Fruit fly (Drosophila melanogaster) whole organism, embryonic: Measurements from ENCODE around the gene CalpB.
A peak's percentile ranks its signal among the peaks of the same experiment; 100 is the strongest.

Source experiments
- C15 ChIP-seq: fragments of 200-800 bp; sonication (Bioruptor generic); IDR thresholded peaks from 3 replicates; pipeline ENCODE4 v1.3.6; 2022; ENCODE audit warnings: missing biosample characterization, missing genetic modification characterization
- CG10321 ChIP-seq: fragments of 200-800 bp; sonication (Bioruptor generic); IDR thresholded peaks from 2 replicates; pipeline ENCODE4 v1.3.6; 2022; ENCODE audit warnings: missing biosample characterization, missing genetic modification characterization
- CG10654 ChIP-seq: fragments of 200-800 bp; sonication (Bioruptor generic); optimal IDR thresholded peaks from 2 replicates; lab custom pipeline; 2016; ENCODE audit warnings: missing biosample characterization, missing genetic modification characterization
- CG11093 ChIP-seq: fragments of 200-800 bp; sonication (Bioruptor generic); IDR thresholded peaks from 3 replicates; pipeline ENCODE4 v1.3.6; 2022; ENCODE audit warnings: missing biosample characterization, missing genetic modification characterization
- CG11247 ChIP-seq: fragments of 200-800 bp; sonication (Bioruptor generic); IDR thresholded peaks from 2 replicates; pipeline ENCODE4 v1.3.6; 2022; ENCODE audit warnings: missing biosample characterization, missing genetic modification characterization
- CG11504 ChIP-seq: fragments of 200-800 bp; sonication (Bioruptor generic); optimal IDR thresholded peaks from 3 replicates; lab custom pipeline; 2019; ENCODE audit warnings: missing biosample characterization, mild to moderate bottlenecking, missing genetic modification characterization, moderate library complexity
- CG12659 ChIP-seq: fragments of 200-800 bp; sonication (Bioruptor generic); optimal IDR thresholded peaks from 3 replicates; lab custom pipeline; 2017; ENCODE audit warnings: mild to moderate bottlenecking, missing biosample characterization, missing genetic modification reagents, missing genetic modification characterization
- CG15011 ChIP-seq: fragments of 200-800 bp; sonication (Bioruptor generic); optimal IDR thresholded peaks from 3 replicates; lab custom pipeline; 2018; ENCODE audit warnings: missing biosample characterization, mild to moderate bottlenecking, missing genetic modification characterization
- CG16813 ChIP-seq: fragments of 200-800 bp; sonication (Bioruptor generic); IDR thresholded peaks from 3 replicates; pipeline ENCODE4 v1.3.6; 2022; ENCODE audit warnings: missing biosample characterization, missing genetic modification characterization; ENCODE audit not compliant: partially characterized antibody
- CG17186 ChIP-seq: fragments of 200-800 bp; sonication (Bioruptor generic); optimal IDR thresholded peaks from 3 replicates; lab custom pipeline; 2017; ENCODE audit warnings: missing biosample characterization, missing genetic modification reagents, missing genetic modification characterization
- CG33213 ChIP-seq: fragments of 200-800 bp; sonication (Bioruptor generic); optimal IDR thresholded peaks from 3 replicates; lab custom pipeline; 2016; ENCODE audit warnings: missing biosample characterization, missing genetic modification characterization
- CG3995 ChIP-seq: fragments of 200-800 bp; sonication (Bioruptor generic); optimal IDR thresholded peaks from 3 replicates; lab custom pipeline; 2016; ENCODE audit warnings: missing biosample characterization, missing genetic modification characterization
- CG5180 ChIP-seq: fragments of 200-800 bp; sonication (Bioruptor generic); optimal IDR thresholded peaks from 3 replicates; lab custom pipeline; 2017; ENCODE audit warnings: missing biosample characterization, missing genetic modification characterization, mild to moderate bottlenecking, moderate library complexity, missing genetic modification reagents
- CG6254 ChIP-seq: fragments of 200-800 bp; sonication (Bioruptor generic); optimal IDR thresholded peaks from 3 replicates; lab custom pipeline; 2017; ENCODE audit warnings: mild to moderate bottlenecking, missing biosample characterization, missing genetic modification reagents, missing genetic modification characterization
- CG8290 ChIP-seq, 3 experiments: fragments of 200-800 bp; sonication (Bioruptor generic); optimal IDR thresholded peaks; 2 replicates each; lab custom pipeline; 2016 to 2019; ENCODE audit warnings: missing biosample characterization in 3 of 3, missing genetic modification characterization in 3 of 3, mild to moderate bottlenecking in 2 of 3, moderate library complexity in 1 of 3
- CG8388 ChIP-seq: fragments of 200-800 bp; sonication (Bioruptor generic); optimal IDR thresholded peaks from 2 replicates; lab custom pipeline; 2019; ENCODE audit warnings: missing biosample characterization, mild to moderate bottlenecking, missing genetic modification characterization, moderate library complexity
- CG9727 ChIP-seq: fragments of 200-800 bp; sonication (Bioruptor generic); optimal IDR thresholded peaks from 3 replicates; lab custom pipeline; 2017; ENCODE audit warnings: missing biosample characterization, mild to moderate bottlenecking, missing genetic modification characterization
- CG9817 ChIP-seq: fragments of 200-800 bp; sonication (Bioruptor generic); optimal IDR thresholded peaks from 2 replicates; lab custom pipeline; 2018; ENCODE audit warnings: missing biosample characterization, mild to moderate bottlenecking, missing genetic modification characterization, moderate library complexity
- CG9932 ChIP-seq: fragments of 200-800 bp; sonication (Bioruptor generic); IDR thresholded peaks from 2 replicates; pipeline ENCODE4 v1.3.6; 2022; ENCODE audit warnings: missing biosample characterization, missing genetic modification characterization
- D ChIP-seq, 2 experiments: fragments of 200-800 bp in 1 of 2; fragments of >200 bp in 1 of 2; sonication (Bioruptor generic) in 1 of 2; optimal IDR thresholded peaks; 2 replicates in 1 of 2; 3 replicates in 1 of 2; lab custom pipeline; 2017; ENCODE audit warnings: mild to moderate bottlenecking in 1 of 2, missing biosample characterization in 1 of 2, missing genetic modification characterization in 1 of 2, missing genetic modification reagents in 1 of 2
- Dp ChIP-seq: fragments of 200-800 bp; sonication (Bioruptor generic); optimal IDR thresholded peaks from 2 replicates; lab custom pipeline; 2018; ENCODE audit warnings: missing biosample characterization, mild to moderate bottlenecking, missing genetic modification characterization, moderate library complexity
- Dref ChIP-seq: fragments of 200-800 bp; sonication (Bioruptor generic); IDR thresholded peaks from 2 replicates; pipeline ENCODE4 v1.3.6; 2022; ENCODE audit warnings: missing biosample characterization, missing genetic modification characterization
- Fer2 ChIP-seq: fragments of 200-800 bp; sonication (Bioruptor generic); optimal IDR thresholded peaks from 2 replicates; lab custom pipeline; 2018; ENCODE audit warnings: missing biosample characterization, mild to moderate bottlenecking, missing genetic modification characterization, moderate library complexity
- HLHmδ ChIP-seq: fragments of 200-800 bp; sonication (Bioruptor generic); optimal IDR thresholded peaks from 2 replicates; lab custom pipeline; 2018; ENCODE audit warnings: missing biosample characterization, mild to moderate bottlenecking, missing genetic modification characterization, moderate library complexity
- Hmr ChIP-seq: fragments of 200-800 bp; sonication (Bioruptor generic); optimal IDR thresholded peaks from 3 replicates; lab custom pipeline; 2017; ENCODE audit warnings: mild to moderate bottlenecking, missing biosample characterization, missing genetic modification reagents, missing genetic modification characterization
- Hmx ChIP-seq: fragments of 200-800 bp; sonication (Bioruptor generic); optimal IDR thresholded peaks from 2 replicates; lab custom pipeline; 2016; ENCODE audit warnings: missing biosample characterization, missing genetic modification characterization
- Hsf ChIP-seq: fragments of 200-800 bp; sonication (Bioruptor generic); optimal IDR thresholded peaks from 3 replicates; lab custom pipeline; 2016; ENCODE audit warnings: missing biosample characterization, missing genetic modification characterization
- MESR4 ChIP-seq: fragments of 200-800 bp; sonication (Bioruptor generic); optimal IDR thresholded peaks from 2 replicates; lab custom pipeline; 2018; ENCODE audit warnings: missing biosample characterization, mild to moderate bottlenecking, missing genetic modification characterization, moderate library complexity
- Mrtf ChIP-seq: fragments of 200-800 bp; sonication (Bioruptor generic); IDR thresholded peaks from 3 replicates; pipeline ENCODE4 v1.3.6; 2022; ENCODE audit warnings: missing biosample characterization, missing genetic modification characterization
- Opbp ChIP-seq: fragments of 200-800 bp; sonication (Bioruptor generic); IDR thresholded peaks from 3 replicates; pipeline ENCODE4 v1.3.6; 2022; ENCODE audit warnings: missing biosample characterization, missing genetic modification characterization; ENCODE audit not compliant: partially characterized antibody
- Xbp1 ChIP-seq: fragments of 200-800 bp; sonication (Bioruptor generic); optimal IDR thresholded peaks from 3 replicates; lab custom pipeline; 2016; ENCODE audit warnings: missing biosample characterization, mild to moderate bottlenecking, missing genetic modification characterization
- az2 ChIP-seq: fragments of 200-800 bp; sonication (Bioruptor generic); optimal IDR thresholded peaks from 3 replicates; lab custom pipeline; 2016; ENCODE audit warnings: missing biosample characterization, missing genetic modification characterization
- btn ChIP-seq: fragments of 200-800 bp; sonication (Bioruptor generic); optimal IDR thresholded peaks from 2 replicates; lab custom pipeline; 2016; ENCODE audit warnings: missing biosample characterization, missing genetic modification characterization
- cas ChIP-seq: fragments of 200-800 bp; sonication (Bioruptor generic); IDR thresholded peaks from 2 replicates; pipeline ENCODE4 v1.3.6; 2022; ENCODE audit warnings: missing biosample characterization, missing genetic modification characterization
- cg ChIP-seq: fragments of 200-800 bp; sonication (Bioruptor generic); optimal IDR thresholded peaks from 3 replicates; lab custom pipeline; 2019; ENCODE audit warnings: missing biosample characterization, mild to moderate bottlenecking, missing genetic modification characterization, moderate library complexity
- cwo ChIP-seq: fragments of 200-800 bp; sonication (Bioruptor generic); optimal IDR thresholded peaks from 3 replicates; lab custom pipeline; 2017; ENCODE audit warnings: missing biosample characterization, missing genetic modification characterization, mild to moderate bottlenecking, moderate library complexity, missing genetic modification reagents
- eve ChIP-seq, 2 experiments: fragments of >200 bp; optimal IDR thresholded peaks; 2 replicates each; lab custom pipeline; 2017; ENCODE audit warnings: missing biosample characterization in 2 of 2, missing genetic modification characterization in 2 of 2
- grau ChIP-seq: fragments of 200-800 bp; optimal IDR thresholded peaks from 3 replicates; lab custom pipeline; 2019; ENCODE audit warnings: missing biosample characterization, mild to moderate bottlenecking, missing genetic modification characterization, moderate library complexity
- hkb ChIP-seq, 2 experiments: fragments of 200-800 bp in 1 of 2; fragments of >200 bp in 1 of 2; sonication (Bioruptor generic) in 1 of 2; IDR thresholded peaks in 1 of 2; optimal IDR thresholded peaks in 1 of 2; 2 replicates each; pipeline versions ENCODE4 v1.3.6 to Lab custom; 2017 to 2022; ENCODE audit warnings: missing biosample characterization in 1 of 2, missing genetic modification characterization in 1 of 2
- jumu ChIP-seq: fragments of 200-800 bp; sonication (Bioruptor generic); optimal IDR thresholded peaks from 3 replicates; lab custom pipeline; 2016; ENCODE audit warnings: missing biosample characterization, missing genetic modification characterization
- klu ChIP-seq: fragments of 200-800 bp; sonication (Bioruptor generic); IDR thresholded peaks from 2 replicates; pipeline ENCODE4 v1.3.6; 2022; ENCODE audit warnings: missing biosample characterization, missing genetic modification characterization
- lilli ChIP-seq: fragments of 200-800 bp; sonication (Bioruptor generic); optimal IDR thresholded peaks from 3 replicates; lab custom pipeline; 2016; ENCODE audit warnings: missing biosample characterization, missing genetic modification characterization
- prd ChIP-seq, 3 experiments: fragments of >200 bp in 2 of 3; fragments of 200-800 bp in 1 of 3; sonication (Bioruptor generic) in 1 of 3; optimal IDR thresholded peaks in 2 of 3; IDR thresholded peaks in 1 of 3; 2 replicates in 2 of 3; 3 replicates in 1 of 3; pipeline versions ENCODE4 v1.3.6 to Lab custom; 2017 to 2022; ENCODE audit warnings: missing biosample characterization in 1 of 3, missing genetic modification characterization in 1 of 3
- pum ChIP-seq: fragments of 200-800 bp; sonication (Bioruptor generic); optimal IDR thresholded peaks from 2 replicates; lab custom pipeline; 2016; ENCODE audit warnings: missing biosample characterization, missing genetic modification characterization
- tio ChIP-seq: fragments of 200-800 bp; sonication (Bioruptor generic); optimal IDR thresholded peaks from 2 replicates; lab custom pipeline; 2017; ENCODE audit warnings: missing biosample characterization, missing genetic modification characterization, inconsistent platforms
- tna ChIP-seq: fragments of 200-800 bp; sonication (Bioruptor generic); IDR thresholded peaks from 2 replicates; pipeline ENCODE4 v1.3.6; 2022; ENCODE audit warnings: missing biosample characterization, missing genetic modification characterization; ENCODE audit not compliant: partially characterized antibody
- trh ChIP-seq: fragments of 200-800 bp; sonication (Bioruptor generic); optimal IDR thresholded peaks from 2 replicates; lab custom pipeline; 2016; ENCODE audit warnings: missing biosample characterization, missing genetic modification characterization
- vfl ChIP-seq: fragments of 200-800 bp; sonication (Bioruptor generic); optimal IDR thresholded peaks from 2 replicates; lab custom pipeline; 2016; ENCODE audit warnings: missing biosample characterization, missing genetic modification characterization
- wdn ChIP-seq: fragments of 200-800 bp; sonication (Bioruptor generic); IDR thresholded peaks from 2 replicates; pipeline ENCODE4 v1.3.6; 2022; ENCODE audit warnings: missing biosample characterization, missing genetic modification characterization

The CalpB gene

DNA sequence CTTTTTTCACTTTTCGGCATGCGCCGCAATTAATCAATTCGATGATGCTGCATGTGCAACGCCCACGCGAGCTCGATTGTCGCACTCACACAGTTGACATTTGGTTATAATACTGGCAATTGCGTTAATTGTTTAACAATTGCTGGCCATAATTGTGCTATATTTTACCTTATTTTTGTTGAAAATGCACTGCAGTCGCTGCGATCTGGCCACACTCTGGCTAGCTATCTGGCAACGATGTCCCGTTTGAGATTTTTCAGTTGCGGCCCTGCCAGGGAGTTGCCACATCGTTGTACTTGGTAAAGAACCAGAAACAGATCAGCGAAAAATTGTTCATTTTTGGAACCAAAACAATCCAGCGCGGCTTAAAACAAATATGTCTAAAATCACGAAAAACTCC lies 9.8 kb downstream of the CalpB start, which contains the start of the genes CG6707 and CG46387 (continued):
- TF ChIP-seq Xbp1 (GFP tag; lab: Kevin White, UChicago) = peak; percentile 25
- no peak for TF ChIP-seq CG3995 (GFP tag; lab: Kevin White, UChicago)
- peak; percentile 47 for TF ChIP-seq pum (GFP tag; lab: Kevin White, UChicago)
- no peak for TF ChIP-seq btn (GFP tag; lab: Kevin White, UChicago)
- TF ChIP-seq jumu (GFP tag; lab: Kevin White, UChicago) = peak; percentile 44
- TF ChIP-seq CG10321 (GFP tag; lab: Robert Waterston, UW) = no peak
- no peak for TF ChIP-seq Fer2
- no peak for TF ChIP-seq CG8290 (GFP tag; optimal IDR thresholded peaks at IDR 0.05; lab: Kevin White, UChicago)
- peak in 1 of 2 experiments; percentile 65 for TF ChIP-seq CG8290 (tag; optimal IDR thresholded peaks at IDR 0.05; lab: Kevin White, UChicago)
- TF ChIP-seq lilli (GFP tag; lab: Kevin White, UChicago) = peak; percentile 45
- TF ChIP-seq Mrtf (GFP tag; lab: Robert Waterston, UW) = no peak
- peak; percentile 64 for TF ChIP-seq CG12659 (GFP tag; lab: Kevin White, UChicago)
- no peak for TF ChIP-seq C15 (GFP tag; lab: Robert Waterston, UW)
- TF ChIP-seq CG11504 (tag; lab: Kevin White, UChicago) = no peak
- TF ChIP-seq Hmr = peak; percentile 56
- TF ChIP-seq CG8388 (GFP tag; lab: Kevin White, UChicago) = no peak
- peak; percentile 3 for TF ChIP-seq grau (tag; lab: Kevin White, UChicago)
- peak; percentile 85 for TF ChIP-seq MESR4
- TF ChIP-seq CG6254 (GFP tag; lab: Kevin White, UChicago) = no peak
- no peak for TF ChIP-seq trh
- TF ChIP-seq Dref (GFP tag; lab: Robert Waterston, UW) = peak; percentile 39
- no peak for TF ChIP-seq cg (GFP tag; lab: Kevin White, UChicago)
- peak; percentile 63; the same call in 2 of the 3 replicates for TF ChIP-seq Opbp (GFP tag; lab: Robert Waterston, UW)
- TF ChIP-seq CG17186 (GFP tag; lab: Kevin White, UChicago) = peak; percentile 24
- TF ChIP-seq vfl (GFP tag; lab: Kevin White, UChicago) = no peak
- TF ChIP-seq CG16813 (GFP tag; lab: Robert Waterston, UW) = peak; percentile 23; the same call in 1 of the 3 replicates
- no peak for TF ChIP-seq wdn (GFP tag; lab: Robert Waterston, UW)
- no peak for TF ChIP-seq eve (GFP tag; optimal IDR thresholded peaks at IDR 0.05; lab: Kevin White, UChicago)
- no peak for TF ChIP-seq CG9727 (GFP tag; lab: Kevin White, UChicago)
- no peak for TF ChIP-seq CG5180 (GFP tag; lab: Kevin White, UChicago)
- TF ChIP-seq CG11247 (GFP tag; lab: Robert Waterston, UW) = no peak
- no peak for TF ChIP-seq tio (GFP tag; lab: Kevin White, UChicago)
- TF ChIP-seq az2 (GFP tag; lab: Kevin White, UChicago) = no peak
- no peak for TF ChIP-seq klu (GFP tag; lab: Robert Waterston, UW)
- peak; percentile 52 for TF ChIP-seq Dp (GFP tag; lab: Kevin White, UChicago)
- peak; percentile 9 for TF ChIP-seq CG33213 (GFP tag; lab: Kevin White, UChicago)
- peak; percentile 4 for TF ChIP-seq CG9817
- TF ChIP-seq tna (GFP tag; lab: Robert Waterston, UW) = no peak
- peak; percentile 53 for TF ChIP-seq hkb (optimal IDR thresholded peaks at IDR 0.05; lab: Kevin White, UChicago)
- no peak for TF ChIP-seq hkb (GFP tag; IDR thresholded peaks at IDR 0.05; lab: Robert Waterston, UW)
- TF ChIP-seq CG10654 (GFP tag; lab: Kevin White, UChicago) = no peak
- TF ChIP-seq cas (GFP tag; lab: Robert Waterston, UW) = no peak
- no peak for TF ChIP-seq CG11093 (GFP tag; lab: Robert Waterston, UW)
- TF ChIP-seq Hsf (GFP tag; lab: Kevin White, UChicago) = peak; percentile 12
- TF ChIP-seq CG15011 (GFP tag; lab: Kevin White, UChicago) = no peak
- TF ChIP-seq CG9932 (GFP tag; lab: Robert Waterston, UW) = peak; percentile 73
- no peak for TF ChIP-seq prd (optimal IDR thresholded peaks at IDR 0.05; lab: Kevin White, UChicago)
- TF ChIP-seq prd (GFP tag; IDR thresholded peaks at IDR 0.05; lab: Robert Waterston, UW) = peak; percentile 48; the same call in 1 of the 3 replicates
- TF ChIP-seq cwo (GFP tag; lab: Kevin White, UChicago) = no peak
- TF ChIP-seq Hmx (GFP tag; lab: Kevin White, UChicago) = no peak
- TF ChIP-seq HLHmδ (GFP tag; lab: Kevin White, UChicago) = peak; percentile 32
- no peak for TF ChIP-seq D (optimal IDR thresholded peaks at IDR 0.05; lab: Kevin White, UChicago)
- TF ChIP-seq D (GFP tag; optimal IDR thresholded peaks at IDR 0.05; lab: Kevin White, UChicago) = no peak
